Worm (Caenorhabditis elegans): ENCODE results near the gene nhr-219.

Gene nhr-219

ce11 chrV:8974889-8975422 lies 9.0 kb upstream of the nhr-219 start, which contains the start of gene nhr-143 (continued):
- no peak for TF ChIP-seq R02D3.7 (tag; optimal IDR thresholded peaks at IDR 0.05)
- TF ChIP-seq unc-62 (GFP tag; optimal IDR thresholded peaks at IDR 0.05 in 1 of 2) = peak in 1 of 2 experiments; percentile 10
- no peak for TF ChIP-seq unc-62 (tag; optimal IDR thresholded peaks at IDR 0.05)
- no peak for TF ChIP-seq unc-39 (tag; optimal IDR thresholded peaks at IDR 0.05)
- no peak for TF ChIP-seq daf-12 (tag; optimal IDR thresholded peaks at IDR 0.05)
- peak; percentile 61 for TF ChIP-seq dve-1 (tag; optimal IDR thresholded peaks at IDR 0.05; ENCODE audit: insufficient read depth)
- TF ChIP-seq nhr-237 (tag; optimal IDR thresholded peaks at IDR 0.05) = no peak
- TF ChIP-seq ceh-28 (tag; optimal IDR thresholded peaks at IDR 0.05) = no peak
- TF ChIP-seq Y105C5A.15 (GFP tag; IDR thresholded peaks at IDR 0.05) = no peak
- no peak for TF ChIP-seq arid-1 (GFP tag; conservative IDR thresholded peaks at IDR 0.05)
- TF ChIP-seq mep-1 (tag; optimal IDR thresholded peaks at IDR 0.05) = peak; percentile 11
- no peak for TF ChIP-seq egl-27 (tag; optimal IDR thresholded peaks at IDR 0.05)
- TF ChIP-seq aly-2 (tag; optimal IDR thresholded peaks at IDR 0.05) = no peak
- peak; percentile 41 for TF ChIP-seq pqm-1 (tag; optimal IDR thresholded peaks at IDR 0.05)
- TF ChIP-seq nhr-76 (tag; optimal IDR thresholded peaks at IDR 0.05) = no peak
- TF ChIP-seq nhr-6 (tag; optimal IDR thresholded peaks at IDR 0.05) = no peak
- no peak for TF ChIP-seq zfp-2 (tag; optimal IDR thresholded peaks at IDR 0.05)
- no peak for TF ChIP-seq zfp-3 (GFP tag; conservative IDR thresholded peaks at IDR 0.05)
- TF ChIP-seq attf-4 (tag; optimal IDR thresholded peaks at IDR 0.05) = no peak
- no peak for TF ChIP-seq lin-39 (tag; optimal IDR thresholded peaks at IDR 0.05)
- peak in 1 of 2 experiments; percentile 17 for TF ChIP-seq lsy-2 (tag; optimal IDR thresholded peaks at IDR 0.05)
- TF ChIP-seq tag-97 (GFP tag; IDR thresholded peaks at IDR 0.05) = no peak
- no peak for TF ChIP-seq lin-38 (GFP tag; IDR thresholded peaks at IDR 0.05)
- TF ChIP-seq daf-8 (GFP tag; IDR thresholded peaks at IDR 0.05) = no peak
- no peak for TF ChIP-seq tra-1 (GFP tag; IDR thresholded peaks at IDR 0.05)
- no peak for TF ChIP-seq ctbp-1 (GFP tag; IDR thresholded peaks at IDR 0.05)
- no peak for TF ChIP-seq hlh-30 (tag; optimal IDR thresholded peaks at IDR 0.05; ENCODE audit: insufficient read depth)
- no peak for TF ChIP-seq saeg-2 (GFP tag; IDR thresholded peaks at IDR 0.05)
- TF ChIP-seq nhr-77 (tag; optimal IDR thresholded peaks at IDR 0.05) = peak; percentile 31
- no peak for TF ChIP-seq ceh-62 (tag; optimal IDR thresholded peaks at IDR 0.05)
- no peak for TF ChIP-seq ceh-82 (tag; optimal IDR thresholded peaks at IDR 0.05)
- TF ChIP-seq T20F7.1 (GFP tag; optimal IDR thresholded peaks at IDR 0.05) = no peak

DNA sequence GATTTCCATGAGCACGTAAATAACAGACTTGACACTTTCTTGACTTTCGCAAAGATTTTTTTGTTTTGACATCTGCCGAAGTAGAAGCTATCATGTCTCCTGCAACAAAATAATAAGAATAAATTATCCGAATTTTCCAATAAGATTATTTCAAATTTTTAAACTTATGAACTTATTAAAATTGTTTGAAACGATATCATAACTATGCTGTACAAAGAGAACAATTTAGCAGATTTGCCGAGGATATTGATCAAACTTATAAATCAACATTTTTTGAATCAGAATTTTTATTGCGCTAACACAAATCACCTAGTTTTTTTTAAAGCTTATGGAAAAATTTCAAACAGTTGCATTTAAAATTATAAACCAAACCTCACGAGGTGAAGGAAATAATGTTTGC lies 6.3 kb upstream of the nhr-219 start, which contains the start of gene nhr-195:
Gene nhr-195 (minus strand): TSS at position 101 of the 400 bp plus-strand sequence.
- TF ChIP-seq ceh-62 (tag; optimal IDR thresholded peaks at IDR 0.05) (no peak), zip-2 (tag; optimal IDR thresholded peaks at IDR 0.05) (no peak), unc-62 (GFP tag; optimal IDR thresholded peaks at IDR 0.05 in 1 of 2) (no peak), unc-62 (tag; optimal IDR thresholded peaks at IDR 0.05) (no peak), fkh-10 (GFP tag; optimal IDR thresholded peaks at IDR 0.05) (no peak), hlh-11 (tag; optimal IDR thresholded peaks at IDR 0.05) (no peak), mdt-29 (GFP tag; IDR thresholded peaks at IDR 0.05) (no peak), aly-2 (tag; optimal IDR thresholded peaks at IDR 0.05) (no peak), egl-27 (tag; optimal IDR thresholded peaks at IDR 0.05) (no peak), madf-5 (GFP tag; IDR thresholded peaks at IDR 0.05) (no peak), lsy-2 (tag; optimal IDR thresholded peaks at IDR 0.05) (no peak), set-16 (GFP tag; IDR thresholded peaks at IDR 0.05) (no peak), lim-7 (GFP tag; IDR thresholded peaks at IDR 0.05) (no peak), dmd-8 (GFP tag; IDR thresholded peaks at IDR 0.05) (no peak), php-3 (GFP tag; IDR thresholded peaks at IDR 0.05) (no peak)
